Fruit fly (Drosophila melanogaster) whole organism, prepupa: Measurements from ENCODE around the gene Ndc1.

Experiments used
- Blimp-1 ChIP-seq: fragments of 200-800 bp; sonication (Bioruptor generic); optimal IDR thresholded peaks from 3 replicates; lab custom pipeline; 2017; ENCODE audit warnings: missing biosample characterization, missing genetic modification characterization, mild to moderate bottlenecking, moderate library complexity, missing genetic modification reagents
- CG11294 ChIP-seq: fragments of 200-800 bp; sonication (Bioruptor generic); IDR thresholded peaks from 2 replicates; pipeline ENCODE4 v1.3.6; 2022; ENCODE audit warnings: missing biosample characterization, missing genetic modification characterization
- CG1621 ChIP-seq: fragments of 200-800 bp; sonication (Bioruptor generic); optimal IDR thresholded peaks from 3 replicates; lab custom pipeline; 2018; ENCODE audit warnings: missing biosample characterization, mild to moderate bottlenecking, missing genetic modification characterization
- CG6808 ChIP-seq: fragments of 200-800 bp; sonication (Bioruptor generic); optimal IDR thresholded peaks from 3 replicates; lab custom pipeline; 2017; ENCODE audit warnings: missing biosample characterization, missing genetic modification characterization, mild to moderate bottlenecking, moderate library complexity, missing genetic modification reagents
- CG6854 ChIP-seq: fragments of 200-800 bp; sonication (Bioruptor generic); optimal IDR thresholded peaks from 2 replicates; lab custom pipeline; 2017; ENCODE audit warnings: missing biosample characterization, mild to moderate bottlenecking, missing genetic modification characterization
- CG8319 ChIP-seq: fragments of 200-800 bp; sonication (Bioruptor generic); optimal IDR thresholded peaks from 3 replicates; lab custom pipeline; 2016; ENCODE audit warnings: missing biosample characterization, missing genetic modification characterization
- fd85E ChIP-seq: fragments of 200-800 bp; sonication (Bioruptor generic); optimal IDR thresholded peaks from 3 replicates; lab custom pipeline; 2016; ENCODE audit warnings: missing biosample characterization, missing genetic modification characterization
- topi ChIP-seq: fragments of 200-800 bp; sonication (Bioruptor generic); optimal IDR thresholded peaks from 3 replicates; lab custom pipeline; 2016; ENCODE audit warnings: missing biosample characterization, missing genetic modification characterization
- vri ChIP-seq: fragments of 200-800 bp; sonication (Bioruptor generic); optimal IDR thresholded peaks from 3 replicates; lab custom pipeline; 2016; ENCODE audit warnings: missing biosample characterization, mild to moderate bottlenecking, missing genetic modification characterization

DNA sequence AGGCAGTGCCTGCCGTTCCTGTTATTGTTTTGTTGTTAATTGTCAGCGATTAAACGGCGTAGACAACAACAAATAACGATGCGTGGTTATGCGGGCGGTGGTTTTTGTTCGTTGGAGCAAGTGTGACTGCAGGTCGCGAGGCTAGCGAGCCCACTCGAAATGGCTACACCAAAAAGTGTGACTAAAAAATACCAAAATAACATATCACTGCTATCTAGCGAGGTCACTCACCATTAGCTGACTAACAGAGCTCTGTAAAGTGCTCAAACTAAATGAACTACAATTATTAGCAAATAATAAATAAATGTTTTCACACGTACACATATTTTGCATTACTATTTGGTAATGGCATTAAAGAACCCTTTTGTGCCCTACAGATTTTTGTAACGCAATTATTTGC is 34.3 kb upstream of the Ndc1 start, which contains the start of gene Pli:
- TF ChIP-seq topi (GFP tag; lab: Kevin White, UChicago) (no peak), CG8319 (GFP tag; lab: Kevin White, UChicago) (no peak), vri (GFP tag; lab: Kevin White, UChicago) (peak; percentile 8), CG6808 (GFP tag; lab: Kevin White, UChicago) (peak; percentile 4), Blimp-1 (GFP tag; lab: Kevin White, UChicago) (no peak), fd85E (GFP tag; lab: Kevin White, UChicago) (peak; percentile 41), CG6854 (GFP tag; lab: Kevin White, UChicago) (peak; percentile 57), CG11294 (GFP tag; lab: Robert Waterston, UW) (no peak), CG1621 (tag; lab: Kevin White, UChicago) (no peak)
